Worm (Caenorhabditis elegans) whole organism, midembryonic: Measurements from ENCODE around the gene srxa-14.

Source experiments
- T22C8.4 ChIP-seq: fragments of 200-800 bp; sonication (Bioruptor generic); IDR thresholded peaks from 2 replicates; pipeline ENCODE4 v1.3.6; 2022; ENCODE audit warnings: missing genetic modification characterization, missing compliant biosample characterization
- cog-1 ChIP-seq: sonication (generic microtip); optimal IDR thresholded peaks from 2 replicates; lab custom pipeline; 2016; ENCODE audit warnings: missing genetic modification characterization, missing compliant biosample characterization
- klf-2 ChIP-seq: fragments of 200-800 bp; sonication (Bioruptor generic); conservative IDR thresholded peaks from 2 replicates; pipeline ENCODE4 v1.3.6; 2022; ENCODE audit warnings: missing genetic modification reagents, missing genetic modification characterization, missing compliant biosample characterization
- med-1 ChIP-seq: sonication (generic microtip); optimal IDR thresholded peaks from 2 replicates; lab custom pipeline; 2017; ENCODE audit warnings: missing genetic modification characterization, mild to moderate bottlenecking, missing compliant biosample characterization, antibody characterized with exemption, missing genetic modification reagents; ENCODE audit not compliant: insufficient read depth
- ref-1 ChIP-seq: fragments of 200-800 bp; sonication (Bioruptor generic); conservative IDR thresholded peaks from 2 replicates; pipeline ENCODE4 v1.3.6; 2022; ENCODE audit warnings: missing genetic modification reagents, missing genetic modification characterization, missing compliant biosample characterization
- tab-1 ChIP-seq: fragments of 200-800 bp; sonication (Bioruptor generic); IDR thresholded peaks from 2 replicates; pipeline ENCODE4 v1.3.6; 2022; ENCODE audit warnings: missing genetic modification characterization, missing compliant biosample characterization
- ztf-23 ChIP-seq: fragments of 200-800 bp; sonication (Bioruptor generic); IDR thresholded peaks from 2 replicates; pipeline ENCODE4 v1.3.6; 2022; ENCODE audit warnings: missing genetic modification reagents, missing genetic modification characterization, missing compliant biosample characterization
- ztf-29 ChIP-seq: fragments of 200-800 bp; sonication (Bioruptor generic); IDR thresholded peaks from 2 replicates; pipeline ENCODE4 v1.3.6; 2022; ENCODE audit warnings: missing genetic modification reagents, missing genetic modification characterization, missing compliant biosample characterization

ce11 chrV:20631255-20631654 is 8.1 kb upstream of the srxa-14 start, which contains the start of gene F46B3.14:
- TF ChIP-seq ztf-23 (GFP tag; lab: Robert Waterston, UW): no peak
- no peak for TF ChIP-seq ztf-29 (GFP tag; lab: Robert Waterston, UW)
- no peak for TF ChIP-seq klf-2 (GFP tag; lab: Robert Waterston, UW)
- no peak for TF ChIP-seq cog-1 (tag; lab: Kevin White, UChicago)
- TF ChIP-seq med-1: no peak
- no peak for TF ChIP-seq T22C8.4 (GFP tag; lab: Robert Waterston, UW)
- no peak for TF ChIP-seq ref-1
- TF ChIP-seq tab-1 (GFP tag; lab: Robert Waterston, UW): no peak
